Fruit fly (Drosophila melanogaster): ENCODE measurements around the gene CG33700.
A peak's percentile ranks its signal among the peaks of the same experiment; 100 is the strongest.

CG33700 gene

DNA sequence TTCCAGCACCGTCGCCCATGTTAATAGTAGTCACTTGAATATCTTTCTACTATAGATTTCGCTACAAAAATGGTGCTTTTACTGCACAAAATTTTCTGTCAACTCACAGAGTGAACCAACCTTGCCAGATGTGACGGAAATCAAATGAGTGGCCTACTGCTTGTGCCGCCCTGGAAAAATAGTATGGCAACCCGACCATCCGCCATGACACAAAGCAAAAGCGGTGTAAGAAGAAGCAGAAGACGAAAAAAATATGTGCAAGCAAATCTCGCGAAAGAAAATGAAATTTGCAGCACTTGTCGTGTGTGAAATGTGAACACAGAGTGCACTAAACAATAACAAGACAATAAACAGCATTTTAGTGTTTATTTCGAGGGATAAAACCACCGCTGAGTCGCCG, 48.5 kb downstream of the CG33700 start, which contains the start of the genes Uch-L5 and Jarid2 (continued):
- TF ChIP-seq CG33213 (GFP tag; optimal IDR thresholded peaks at IDR 0.05) (no peak), fru (optimal IDR thresholded peaks at IDR 0.05) (no peak), mirr (GFP tag; optimal IDR thresholded peaks at IDR 0.05) (peak; percentile 61), GATAe (GFP tag; conservative IDR thresholded peaks at IDR 0.05) (no peak), Scr (GFP tag; IDR thresholded peaks at IDR 0.05; ENCODE audit: partially characterized antibody) (no peak), Dref (GFP tag; IDR thresholded peaks at IDR 0.05) (peak; percentile 48), D19A (tag; optimal IDR thresholded peaks at IDR 0.05) (no peak), tgo (GFP tag; IDR thresholded peaks at IDR 0.05) (no peak), Awh (GFP tag; IDR thresholded peaks at IDR 0.05) (no peak), CG8359 (GFP tag; optimal IDR thresholded peaks at IDR 0.05; ENCODE audit: borderline replicate concordance) (no peak), Myb (GFP tag; optimal IDR thresholded peaks at IDR 0.05) (peak; percentile 63), shn (GFP tag; optimal IDR thresholded peaks at IDR 0.05) (peak; percentile 46), CG10274 (GFP tag; optimal IDR thresholded peaks at IDR 0.05) (no peak), CG6654 (GFP tag; optimal IDR thresholded peaks at IDR 0.05) (no peak), ranshi (GFP tag; IDR thresholded peaks at IDR 0.05) (peak; percentile 37; the same call in 1 of the 2 replicates), ewg (GFP tag; optimal IDR thresholded peaks at IDR 0.05) (peak; percentile 49), CG4617 (GFP tag; optimal IDR thresholded peaks at IDR 0.05; ENCODE audit: borderline replicate concordance) (peak; percentile 97), row (GFP tag; IDR thresholded peaks at IDR 0.05) (peak; percentile 37; the same call in 2 of the 3 replicates), caup (GFP tag; optimal IDR thresholded peaks at IDR 0.05; ENCODE audit: severe bottlenecking) (peak; percentile 37), hbn (GFP tag; IDR thresholded peaks at IDR 0.05; ENCODE audit: partially characterized antibody) (no peak), Blimp-1 (GFP tag; optimal IDR thresholded peaks at IDR 0.05) (no peak), pb (GFP tag; optimal IDR thresholded peaks at IDR 0.05) (no peak), CG30020 (tag; optimal IDR thresholded peaks at IDR 0.05) (peak; percentile 43), Tbp (GFP tag; optimal IDR thresholded peaks at IDR 0.05) (no peak), pfk (GFP tag; optimal IDR thresholded peaks at IDR 0.05) (peak; percentile 52), wek (GFP tag; optimal IDR thresholded peaks at IDR 0.05) (peak; percentile 49), CG12942 (GFP tag; optimal IDR thresholded peaks at IDR 0.05) (peak; percentile 43), B-H1 (GFP tag; IDR thresholded peaks at IDR 0.05) (no peak), yki (optimal IDR thresholded peaks at IDR 0.05) (no peak), zf30C (GFP tag; optimal IDR thresholded peaks at IDR 0.05) (no peak), CG17612 (GFP tag; IDR thresholded peaks at IDR 0.05) (no peak), Doc2 (GFP tag; IDR thresholded peaks at IDR 0.05) (no peak), CG1024 (GFP tag; IDR thresholded peaks at IDR 0.05) (no peak), pum (GFP tag; optimal IDR thresholded peaks at IDR 0.05) (peak; percentile 42), odd (GFP tag; optimal IDR thresholded peaks at IDR 0.05) (no peak), Dp (GFP tag; optimal IDR thresholded peaks at IDR 0.05) (peak; percentile 62), so (GFP tag; IDR thresholded peaks at IDR 0.05) (no peak), CG16863 (GFP tag; optimal IDR thresholded peaks at IDR 0.05) (peak; percentile 43), hkb (optimal IDR thresholded peaks at IDR 0.05) (no peak), hkb (GFP tag; IDR thresholded peaks at IDR 0.05) (no peak), amos (GFP tag; IDR thresholded peaks at IDR 0.05; ENCODE audit: partially characterized antibody) (peak; percentile 50), CG10565 (GFP tag; optimal IDR thresholded peaks at IDR 0.05) (no peak), Hr51 (GFP tag; optimal IDR thresholded peaks at IDR 0.05) (peak in 1 of 2 experiments; percentile 30), luna (GFP tag; optimal IDR thresholded peaks at IDR 0.05) (no peak), bowl (GFP tag; IDR thresholded peaks at IDR 0.05) (no peak), CG15601 (tag; optimal IDR thresholded peaks at IDR 0.05) (peak; percentile 22), nerfin-2 (GFP tag; IDR thresholded peaks at IDR 0.05; ENCODE audit: partially characterized antibody) (no peak), CG10959 (GFP tag; IDR thresholded peaks at IDR 0.05) (no peak), lab (GFP tag; optimal IDR thresholded peaks at IDR 0.05) (peak; percentile 65), bcd (GFP tag; optimal IDR thresholded peaks at IDR 0.05) (peak; percentile 52), stwl (tag; optimal IDR thresholded peaks at IDR 0.05) (peak; percentile 93), Sox100B (GFP tag; optimal IDR thresholded peaks at IDR 0.05) (no peak)

All from whole organism, embryonic.